Worm (Caenorhabditis elegans): ENCODE data around the gene C14C10.5.

ce11 chrV:12634050-12634449 is 34.1 kb downstream of the C14C10.5 start:
- TF ChIP-seq dao-5 (tag; optimal IDR thresholded peaks at IDR 0.05) (no peak), him-1 (tag; optimal IDR thresholded peaks at IDR 0.05) (no peak), W03F9.2 (tag; optimal IDR thresholded peaks at IDR 0.05) (no peak)

All from whole organism, L4/young adult.